Worm (Caenorhabditis elegans): ENCODE data around the gene C18A3.7.

C18A3.7 gene

ce11 chrII:5745088-5745487 lies 14.8 kb upstream of the C18A3.7 start, which contains the start of gene F10C1.9:
Gene F10C1.9, minus strand, starts transcription at chrII:5745284.
- no peak for TF ChIP-seq nhr-28 (tag; optimal IDR thresholded peaks at IDR 0.05)
- no peak for TF ChIP-seq aly-2 (tag; optimal IDR thresholded peaks at IDR 0.05)
- TF ChIP-seq elt-2 (tag; optimal IDR thresholded peaks at IDR 0.05): peak; percentile 69
- no peak for TF ChIP-seq nhr-12 (tag; optimal IDR thresholded peaks at IDR 0.05)
- no peak for TF ChIP-seq pha-4 (tag; optimal IDR thresholded peaks at IDR 0.05)

ce11 chrII:5744342-5744741 lies 14.1 kb upstream of the C18A3.7 start:
- no peak for TF ChIP-seq R02D3.7 (tag; optimal IDR thresholded peaks at IDR 0.05)
- TF ChIP-seq nhr-77 (tag; optimal IDR thresholded peaks at IDR 0.05): no peak
- peak; percentile 16 for TF ChIP-seq pqm-1 (tag; optimal IDR thresholded peaks at IDR 0.05)
- no peak for TF ChIP-seq nfya-1 (tag; optimal IDR thresholded peaks at IDR 0.05; ENCODE audit: insufficient read depth)
- no peak for TF ChIP-seq lin-39 (tag; optimal IDR thresholded peaks at IDR 0.05)
- TF ChIP-seq ceh-16 (tag; optimal IDR thresholded peaks at IDR 0.05): no peak
- no peak for TF ChIP-seq egl-5 (tag; optimal IDR thresholded peaks at IDR 0.05)
- no peak for TF ChIP-seq ceh-28 (tag; optimal IDR thresholded peaks at IDR 0.05)
- TF ChIP-seq elt-3 (tag; optimal IDR thresholded peaks at IDR 0.05): no peak
- no peak for TF ChIP-seq jun-1 (tag; optimal IDR thresholded peaks at IDR 0.05)
- no peak for TF ChIP-seq nhr-76 (tag; optimal IDR thresholded peaks at IDR 0.05)
- peak; percentile 95 for TF ChIP-seq elt-2 (tag; optimal IDR thresholded peaks at IDR 0.05)

ce11 chrII:5742767-5743166 lies 12.5 kb upstream of the C18A3.7 start:
- TF ChIP-seq elt-2 (tag; optimal IDR thresholded peaks at IDR 0.05) (peak; percentile 73), nhr-43 (tag; optimal IDR thresholded peaks at IDR 0.05; ENCODE audit: poor library complexity, severe bottlenecking) (no peak)

DNA sequence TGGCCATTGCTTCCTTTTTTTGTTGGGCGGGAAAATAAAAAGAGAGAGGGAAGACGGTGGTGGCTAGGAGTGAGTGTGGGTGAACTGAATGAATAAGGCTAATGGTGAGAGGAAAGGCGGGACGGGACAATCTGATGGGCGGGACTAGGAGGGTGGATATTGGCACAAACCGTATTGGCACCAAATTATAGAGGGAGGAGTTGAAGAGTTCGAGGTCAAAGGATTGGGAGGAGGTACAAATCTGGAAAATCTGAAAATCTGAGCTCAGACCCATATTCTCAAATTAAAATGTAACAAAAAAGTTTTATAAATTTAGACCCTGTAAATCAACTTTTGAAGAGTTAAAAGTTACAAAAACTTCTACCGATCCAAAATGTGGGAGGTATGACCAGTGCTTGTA lies 8.6 kb upstream of the C18A3.7 start, which contains the start of gene hlh-14:
hlh-14 (minus strand) TSS at position 101 of the 400 bp plus-strand sequence.
- TF ChIP-seq zag-1 (tag; optimal IDR thresholded peaks at IDR 0.05) (no peak), nhr-28 (tag; optimal IDR thresholded peaks at IDR 0.05) (no peak)

- TF ChIP-seq ceh-28 (tag; optimal IDR thresholded peaks at IDR 0.05) (no peak), fkh-10 (GFP tag; optimal IDR thresholded peaks at IDR 0.05) (no peak), unc-39 (tag; optimal IDR thresholded peaks at IDR 0.05) (no peak), zag-1 (tag; optimal IDR thresholded peaks at IDR 0.05) (no peak), daf-12 (tag; optimal IDR thresholded peaks at IDR 0.05) (no peak), lin-39 (tag; optimal IDR thresholded peaks at IDR 0.05) (no peak), ceh-16 (tag; optimal IDR thresholded peaks at IDR 0.05) (no peak), nhr-23 (tag; optimal IDR thresholded peaks at IDR 0.05) (no peak)
Observed at ce11 chrII:5736599-5736998, 6.4 kb upstream of the C18A3.7 start.

ce11 chrII:5735744-5736143 lies 5.5 kb upstream of the C18A3.7 start:
- TF ChIP-seq tbx-2 (tag; optimal IDR thresholded peaks at IDR 0.05) (no peak), fkh-2 (tag; optimal IDR thresholded peaks at IDR 0.05) (no peak), zag-1 (tag; optimal IDR thresholded peaks at IDR 0.05) (no peak), elt-1 (tag; optimal IDR thresholded peaks at IDR 0.05) (peak; percentile 74), ztf-4 (tag; optimal IDR thresholded peaks at IDR 0.05) (no peak), nhr-25 (tag; optimal IDR thresholded peaks at IDR 0.05) (no peak)

DNA sequence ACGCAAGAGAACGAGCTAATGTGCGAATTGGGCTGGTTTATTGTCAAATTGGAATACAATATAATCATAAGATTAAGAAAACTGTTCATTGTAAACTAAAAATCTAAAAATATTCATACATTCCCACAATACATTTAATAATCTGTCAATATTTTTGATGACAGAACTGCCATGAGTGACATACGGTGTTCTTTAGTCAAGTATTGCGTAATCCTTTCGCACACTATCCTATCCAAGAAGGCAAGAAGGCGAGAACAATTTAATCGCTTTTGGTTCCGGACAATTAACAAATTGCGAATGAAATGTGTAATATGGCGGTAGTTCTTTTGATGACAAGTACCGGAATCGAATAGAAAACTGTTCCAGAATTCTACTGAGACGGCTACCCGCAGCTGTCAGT lies 4.6 kb upstream of the C18A3.7 start:
- TF ChIP-seq snpc-4 (tag; optimal IDR thresholded peaks at IDR 0.05) (no peak), pha-4 (tag; optimal IDR thresholded peaks at IDR 0.05) (no peak), jun-1 (tag; optimal IDR thresholded peaks at IDR 0.05) (no peak), unc-62 (GFP tag; optimal IDR thresholded peaks at IDR 0.05) (no peak), elt-1 (tag; optimal IDR thresholded peaks at IDR 0.05) (no peak), fos-1 (tag; optimal IDR thresholded peaks at IDR 0.05) (no peak), nhr-76 (tag; optimal IDR thresholded peaks at IDR 0.05) (no peak), nhr-43 (tag; optimal IDR thresholded peaks at IDR 0.05; ENCODE audit: poor library complexity, severe bottlenecking) (no peak), nhr-67 (tag; optimal IDR thresholded peaks at IDR 0.05) (no peak), nhr-237 (tag; optimal IDR thresholded peaks at IDR 0.05) (no peak), nhr-12 (tag; optimal IDR thresholded peaks at IDR 0.05) (no peak)

Measured in whole organism, L3 larva.